Worm (Caenorhabditis elegans) whole organism, young adult: ENCODE data around the gene C08D8.7.

ENCODE experiments used
- B0019.2 ChIP-seq: fragments of 200-800 bp; sonication (Bioruptor generic); conservative IDR thresholded peaks from 2 replicates; pipeline ENCODE4 v1.3.6; 2022; ENCODE audit warnings: missing genetic modification reagents, missing genetic modification characterization, missing compliant biosample characterization
- B0035.1 ChIP-seq: sonication (generic microtip); optimal IDR thresholded peaks from 2 replicates; lab custom pipeline; 2016; ENCODE audit warnings: missing genetic modification characterization, mild to moderate bottlenecking, missing compliant biosample characterization, missing genotype, missing genetic modification reagents
- B0261.1 ChIP-seq: sonication (generic microtip); optimal IDR thresholded peaks from 2 replicates; lab custom pipeline; 2016; ENCODE audit warnings: mild to moderate bottlenecking, missing genetic modification characterization, moderate library complexity, missing compliant biosample characterization
- D2030.7 ChIP-seq: fragments of 200-800 bp; sonication (Bioruptor generic); IDR thresholded peaks from 2 replicates; pipeline ENCODE4 v1.3.6; 2022; ENCODE audit warnings: missing genetic modification reagents, missing genetic modification characterization, missing compliant biosample characterization
- F33H1.4 ChIP-seq: fragments of 200-800 bp; sonication (Bioruptor generic); IDR thresholded peaks from 2 replicates; pipeline ENCODE4 v1.3.6; 2022; ENCODE audit warnings: missing genetic modification reagents, missing genetic modification characterization, missing compliant biosample characterization
- F37B4.10 ChIP-seq: fragments of 200-800 bp; sonication (Bioruptor generic); IDR thresholded peaks from 2 replicates; pipeline ENCODE4 v1.3.6; 2022; ENCODE audit warnings: missing genetic modification characterization, missing compliant biosample characterization
- F39B2.1 ChIP-seq: fragments of 200-800 bp; sonication (Bioruptor generic); IDR thresholded peaks from 2 replicates; pipeline ENCODE4 v1.3.6; 2022; ENCODE audit warnings: missing genetic modification reagents, missing genetic modification characterization, missing compliant biosample characterization
- K12H6.12 ChIP-seq: fragments of 200-800 bp; sonication (Bioruptor generic); optimal IDR thresholded peaks from 2 replicates; lab custom pipeline; 2018; ENCODE audit warnings: mild to moderate bottlenecking, missing genetic modification characterization, missing compliant biosample characterization
- aptf-3 ChIP-seq: fragments of 200-800 bp; sonication (Bioruptor generic); IDR thresholded peaks from 2 replicates; pipeline ENCODE4 v1.3.6; 2022; ENCODE audit warnings: missing genetic modification characterization, missing compliant biosample characterization
- attf-6 ChIP-seq: fragments of 200-800 bp; sonication (Bioruptor generic); IDR thresholded peaks from 2 replicates; pipeline ENCODE4 v1.3.6; 2022; ENCODE audit warnings: missing genetic modification reagents, missing genetic modification characterization, missing compliant biosample characterization
- cebp-1 ChIP-seq, 2 experiments: fragments of 200-800 bp in 1 of 2; sonication (Bioruptor generic) in 1 of 2; sonication (generic microtip) in 1 of 2; IDR thresholded peaks in 1 of 2; optimal IDR thresholded peaks in 1 of 2; 2 replicates each; pipeline versions ENCODE4 v1.3.6 to Lab custom; 2017 to 2022; ENCODE audit warnings: missing compliant biosample characterization in 2 of 2, missing genetic modification characterization in 2 of 2, mild to moderate bottlenecking in 1 of 2, missing genetic modification reagents in 1 of 2, moderate library complexity in 1 of 2
- cebp-2 ChIP-seq: fragments of 200-800 bp; sonication (Bioruptor generic); IDR thresholded peaks from 2 replicates; pipeline ENCODE4 v1.3.6; 2022; ENCODE audit warnings: missing genetic modification characterization, missing compliant biosample characterization
- ceh-100 ChIP-seq: fragments of 200-800 bp; sonication (Bioruptor generic); IDR thresholded peaks from 2 replicates; pipeline ENCODE4 v1.3.6; 2022; ENCODE audit warnings: missing genetic modification reagents, missing genetic modification characterization, missing compliant biosample characterization
- ceh-40 ChIP-seq: fragments of 200-800 bp; sonication (Bioruptor generic); IDR thresholded peaks from 2 replicates; pipeline ENCODE4 v1.3.6; 2022; ENCODE audit warnings: missing genetic modification characterization, missing compliant biosample characterization
- ceh-58 ChIP-seq: fragments of 200-800 bp; sonication (Bioruptor generic); IDR thresholded peaks from 2 replicates; pipeline ENCODE4 v1.3.6; 2022; ENCODE audit warnings: missing genetic modification characterization, missing compliant biosample characterization
- ceh-79 ChIP-seq: sonication (generic microtip); optimal IDR thresholded peaks from 2 replicates; lab custom pipeline; 2017; ENCODE audit warnings: mild to moderate bottlenecking, missing genetic modification characterization, missing compliant biosample characterization
- efl-1 ChIP-seq: fragments of 150-350 bp; optimal IDR thresholded peaks from 2 replicates; lab custom pipeline; 2014; ENCODE audit warnings: missing biosample characterization, missing genetic modification reagents, missing genetic modification characterization
- egl-18 ChIP-seq: fragments of 200-800 bp; sonication (Bioruptor generic); IDR thresholded peaks from 2 replicates; pipeline ENCODE4 v1.3.6; 2022; ENCODE audit warnings: missing genetic modification reagents, missing genetic modification characterization, missing compliant biosample characterization
- egrh-3 ChIP-seq: fragments of 200-800 bp; sonication (Bioruptor generic); IDR thresholded peaks from 2 replicates; pipeline ENCODE4 v1.3.6; 2022; ENCODE audit warnings: missing genetic modification reagents, missing genetic modification characterization, missing compliant biosample characterization
- hmg-1.2 ChIP-seq: fragments of 200-800 bp; sonication (Bioruptor generic); IDR thresholded peaks from 2 replicates; pipeline ENCODE4 v1.3.6; 2022; ENCODE audit warnings: missing genetic modification reagents, missing genetic modification characterization, missing compliant biosample characterization
- hmg-20 ChIP-seq: fragments of 200-800 bp; sonication (Bioruptor generic); IDR thresholded peaks from 2 replicates; pipeline ENCODE4 v1.3.6; 2022; ENCODE audit warnings: missing genetic modification reagents, missing genetic modification characterization, missing compliant biosample characterization
- let-526 ChIP-seq: fragments of 200-800 bp; sonication (Bioruptor generic); IDR thresholded peaks from 2 replicates; pipeline ENCODE4 v1.3.6; 2022; ENCODE audit warnings: missing genetic modification reagents, missing genetic modification characterization, missing compliant biosample characterization
- lsy-27 ChIP-seq: sonication (generic microtip); optimal IDR thresholded peaks from 2 replicates; lab custom pipeline; 2017; ENCODE audit warnings: missing genetic modification characterization, mild to moderate bottlenecking, missing compliant biosample characterization, antibody characterized with exemption, missing genotype, borderline replicate concordance; ENCODE audit not compliant: insufficient read depth
- madf-10 ChIP-seq: sonication (generic microtip); optimal IDR thresholded peaks from 2 replicates; lab custom pipeline; 2016; ENCODE audit warnings: mild to moderate bottlenecking, missing genetic modification characterization, missing compliant biosample characterization
- madf-3 ChIP-seq: fragments of 200-800 bp; sonication (Bioruptor generic); IDR thresholded peaks from 2 replicates; pipeline ENCODE4 v1.3.6; 2022; ENCODE audit warnings: missing genetic modification reagents, missing genetic modification characterization, missing compliant biosample characterization
- madf-6 ChIP-seq: fragments of 200-800 bp; sonication (Bioruptor generic); IDR thresholded peaks from 2 replicates; pipeline ENCODE4 v1.3.6; 2022; ENCODE audit warnings: missing genetic modification reagents, missing genetic modification characterization, missing compliant biosample characterization
- madf-8 ChIP-seq: fragments of 200-800 bp; sonication (Bioruptor generic); conservative IDR thresholded peaks from 2 replicates; pipeline ENCODE4 v1.3.6; 2022; ENCODE audit warnings: missing genetic modification reagents, missing genetic modification characterization, missing compliant biosample characterization
- nfya-1 ChIP-seq: sonication (generic microtip); optimal IDR thresholded peaks from 2 replicates; lab custom pipeline; 2017; ENCODE audit warnings: antibody characterized with exemption, missing compliant biosample characterization, missing genetic modification characterization, borderline replicate concordance; ENCODE audit not compliant: insufficient read depth
- nhr-90 ChIP-seq: sonication (generic microtip); optimal IDR thresholded peaks from 2 replicates; lab custom pipeline; 2016; ENCODE audit warnings: missing genotype, mild to moderate bottlenecking, missing genetic modification characterization, missing compliant biosample characterization
- rec-8 ChIP-seq, 2 experiments: sonication (generic microtip); optimal IDR thresholded peaks; 2 replicates each; lab custom pipeline; 2016; ENCODE audit warnings: mild to moderate bottlenecking in 2 of 2, missing genetic modification characterization in 2 of 2, missing genetic modification reagents in 2 of 2, missing genotype in 2 of 2, missing biosample characterization in 1 of 2, missing compliant biosample characterization in 1 of 2, moderate library complexity in 1 of 2
- snpc-1.3 ChIP-seq: sonication (generic microtip); optimal IDR thresholded peaks from 2 replicates; lab custom pipeline; 2017; ENCODE audit warnings: missing genetic modification characterization, mild to moderate bottlenecking, missing compliant biosample characterization, antibody characterized with exemption, moderate library complexity, missing genotype, missing genetic modification reagents; ENCODE audit not compliant: insufficient read depth
- tlf-1 ChIP-seq: fragments of 200-800 bp; sonication (Bioruptor generic); optimal IDR thresholded peaks from 2 replicates; lab custom pipeline; 2018; ENCODE audit warnings: mild to moderate bottlenecking, missing genetic modification characterization, missing compliant biosample characterization
- zfh-2 ChIP-seq: fragments of 200-800 bp; sonication (Bioruptor generic); conservative IDR thresholded peaks from 2 replicates; pipeline ENCODE4 v1.3.6; 2022; ENCODE audit warnings: missing genetic modification reagents, missing genetic modification characterization, missing compliant biosample characterization
- ztf-28 ChIP-seq: fragments of 200-800 bp; sonication (Bioruptor generic); IDR thresholded peaks from 2 replicates; pipeline ENCODE4 v1.3.6; 2022; ENCODE audit warnings: missing genetic modification reagents, missing genetic modification characterization, missing compliant biosample characterization

Gene C08D8.7

ce11 chrV:8327080-8327479 is 13.9 kb upstream of the C08D8.7 start:
- TF ChIP-seq efl-1 (peak; percentile 14), egrh-3 (GFP tag; lab: Robert Waterston, UW) (peak; percentile 79; the same call in 1 of the 2 replicates), madf-6 (peak; percentile 72), zfh-2 (GFP tag; lab: Robert Waterston, UW) (peak; percentile 81), snpc-1.3 (tag; lab: Kevin White, UChicago) (no peak), madf-8 (GFP tag; lab: Robert Waterston, UW) (peak; percentile 35; the same call in 1 of the 2 replicates), rec-8 (tag; optimal IDR thresholded peaks at IDR 0.05; lab: Kevin White, UChicago) (no peak), ztf-28 (GFP tag; lab: Robert Waterston, UW) (no peak), hmg-1.2 (peak; percentile 60; the same call in 1 of the 2 replicates), aptf-3 (GFP tag; lab: Robert Waterston, UW) (0 out of 2 replicates have a peak, but pooled peaks have one; percentile 53), lsy-27 (tag; lab: Kevin White, UChicago) (no peak)

ce11 chrV:8329390-8329789 is 11.6 kb upstream of the C08D8.7 start:
- TF ChIP-seq F33H1.4 (GFP tag; lab: Robert Waterston, UW) = 0 out of 2 replicates have a peak, but pooled peaks have one; percentile 25
- TF ChIP-seq egrh-3 (GFP tag; lab: Robert Waterston, UW) = peak; percentile 70
- TF ChIP-seq F39B2.1 (GFP tag; lab: Robert Waterston, UW) = 0 out of 2 replicates have a peak, but pooled peaks have one; percentile 60
- peak; percentile 77; the same call in 1 of the 2 replicates for TF ChIP-seq cebp-2 (GFP tag; lab: Robert Waterston, UW)
- TF ChIP-seq ztf-28 (GFP tag; lab: Robert Waterston, UW) = 0 out of 2 replicates have a peak, but pooled peaks have one; percentile 49
- TF ChIP-seq F37B4.10 = 0 out of 2 replicates have a peak, but pooled peaks have one; percentile 82
- TF ChIP-seq ceh-58 = 0 out of 2 replicates have a peak, but pooled peaks have one; percentile 18
- TF ChIP-seq aptf-3 (GFP tag; lab: Robert Waterston, UW) = 0 out of 2 replicates have a peak, but pooled peaks have one; percentile 84
- TF ChIP-seq D2030.7 (GFP tag; lab: Robert Waterston, UW) = peak; percentile 16; the same call in 1 of the 2 replicates
- TF ChIP-seq ceh-40 (GFP tag; lab: Robert Waterston, UW) = peak; percentile 85
- 0 out of 2 replicates have a peak, but pooled peaks have one; percentile 28 for TF ChIP-seq hmg-20 (GFP tag; lab: Robert Waterston, UW)
- 0 out of 2 replicates have a peak, but pooled peaks have one; percentile 15 for TF ChIP-seq ceh-100 (GFP tag; lab: Robert Waterston, UW)
- peak; percentile 40; the same call in 1 of the 2 replicates for TF ChIP-seq B0019.2 (GFP tag; lab: Robert Waterston, UW)
- TF ChIP-seq madf-3 = peak; percentile 80; the same call in 1 of the 2 replicates
- 0 out of 2 replicates have a peak, but pooled peaks have one; percentile 63 for TF ChIP-seq egl-18 (GFP tag; lab: Robert Waterston, UW)
- 0 out of 2 replicates have a peak, but pooled peaks have one; percentile 70 for TF ChIP-seq let-526 (GFP tag; lab: Robert Waterston, UW)

- TF ChIP-seq tlf-1 (GFP tag; lab: Kevin White, UChicago) (no peak), B0019.2 (GFP tag; lab: Robert Waterston, UW) (no peak), K12H6.12 (tag; lab: Kevin White, UChicago) (no peak), attf-6 (GFP tag; lab: Robert Waterston, UW) (no peak), nhr-90 (tag; lab: Kevin White, UChicago) (no peak)
These were observed 6.7 kb upstream of the C08D8.7 start, which contains the start of gene tmd-2 for ce11 chrV:8334360-8334759. tmd-2 (plus strand) TSS chrV:8334660.

- peak; percentile 51; the same call in 1 of the 2 replicates for TF ChIP-seq cebp-1 (GFP tag; IDR thresholded peaks at IDR 0.05; lab: Robert Waterston, UW)
- TF ChIP-seq cebp-1 (tag; optimal IDR thresholded peaks at IDR 0.05; lab: Kevin White, UChicago) = peak; percentile 78
- TF ChIP-seq ceh-79 (tag; lab: Kevin White, UChicago) = no peak
- TF ChIP-seq B0261.1 (tag; lab: Kevin White, UChicago) = no peak
- TF ChIP-seq rec-8 (tag; optimal IDR thresholded peaks at IDR 0.05; lab: Kevin White, UChicago) = no peak
- TF ChIP-seq madf-10 (tag; lab: Kevin White, UChicago) = no peak
- TF ChIP-seq madf-8 (GFP tag; lab: Robert Waterston, UW) = no peak
- TF ChIP-seq B0035.1 (tag; lab: Kevin White, UChicago) = no peak
- TF ChIP-seq nfya-1 = no peak
- TF ChIP-seq zfh-2 (GFP tag; lab: Robert Waterston, UW) = no peak
These were observed 5.4 kb upstream of the C08D8.7 start for ce11 chrV:8335620-8336019.
